Worm (Caenorhabditis elegans) whole organism, L2 larva: ENCODE data around the gene lsm-8.

ENCODE experiments used
- ZK546.5 ChIP-seq: sonication (generic microtip); optimal IDR thresholded peaks from 2 replicates; lab custom pipeline; 2017; ENCODE audit warnings: missing biosample characterization, missing genetic modification characterization
- aly-2 ChIP-seq: fragments of 150-350 bp; optimal IDR thresholded peaks from 2 replicates; lab custom pipeline; 2014; ENCODE audit warnings: missing biosample characterization, missing genetic modification characterization
- elt-1 ChIP-seq: fragments of 150-350 bp; optimal IDR thresholded peaks from 2 replicates; lab custom pipeline; 2014; ENCODE audit warnings: missing biosample characterization, missing genetic modification characterization
- elt-3 ChIP-seq: sonication (generic microtip); optimal IDR thresholded peaks from 2 replicates; lab custom pipeline; 2017; ENCODE audit warnings: missing biosample characterization, missing genetic modification characterization
- lin-39 ChIP-seq: fragments of 150-350 bp; optimal IDR thresholded peaks from 2 replicates; lab custom pipeline; 2014; ENCODE audit warnings: missing biosample characterization, missing genetic modification reagents, missing genetic modification characterization
- mab-5 ChIP-seq: fragments of 150-350 bp; optimal IDR thresholded peaks from 2 replicates; lab custom pipeline; 2014; ENCODE audit warnings: missing biosample characterization, missing genetic modification characterization
- nhr-11 ChIP-seq: fragments of 150-350 bp; optimal IDR thresholded peaks from 2 replicates; lab custom pipeline; 2014; ENCODE audit warnings: missing biosample characterization, missing genetic modification characterization
- nhr-237 ChIP-seq: fragments of 150-350 bp; optimal IDR thresholded peaks from 2 replicates; lab custom pipeline; 2014; ENCODE audit warnings: missing biosample characterization, missing genetic modification characterization
- peb-1 ChIP-seq: fragments of 150-350 bp; optimal IDR thresholded peaks from 2 replicates; lab custom pipeline; 2014; ENCODE audit warnings: missing biosample characterization, missing genetic modification characterization
- snpc-4 ChIP-seq: fragments of 150-350 bp; optimal IDR thresholded peaks from 2 replicates; lab custom pipeline; 2014; ENCODE audit warnings: missing biosample characterization, missing genetic modification characterization
- zag-1 ChIP-seq: fragments of 150-350 bp; optimal IDR thresholded peaks from 2 replicates; lab custom pipeline; 2014; ENCODE audit warnings: missing biosample characterization, missing genetic modification characterization
- ztf-1 ChIP-seq: fragments of 200-800 bp; sonication (Bioruptor generic); conservative IDR thresholded peaks from 2 replicates; pipeline ENCODE4 v1.3.6; 2022; ENCODE audit warnings: missing genetic modification characterization, missing compliant biosample characterization
- ztf-4 ChIP-seq: fragments of 150-350 bp; optimal IDR thresholded peaks from 2 replicates; lab custom pipeline; 2014; ENCODE audit warnings: missing biosample characterization, missing genetic modification characterization

DNA sequence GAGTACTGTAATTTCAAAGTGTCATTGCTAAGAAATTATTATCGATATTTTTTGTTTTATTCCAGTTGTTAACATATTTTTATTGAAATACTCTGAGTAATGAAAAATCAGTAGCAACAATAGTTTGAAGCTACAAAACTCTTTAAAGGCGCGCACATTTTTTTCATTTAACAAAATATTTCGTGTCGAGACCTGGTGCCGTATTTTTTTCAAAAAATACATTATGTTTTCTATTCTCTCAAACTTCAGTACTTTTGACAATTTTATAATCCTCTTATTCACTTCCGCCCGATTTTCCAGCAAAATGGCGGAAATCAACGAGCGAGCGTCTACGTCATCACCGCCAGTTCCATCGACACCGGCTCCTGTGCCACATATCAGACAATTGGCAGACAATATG is 7.6 kb downstream of the lsm-8 start, which contains the start of gene blos-2:
- TF ChIP-seq elt-3 (no peak), mab-5 (no peak), zag-1 (tag; lab: Kevin White, UChicago) (no peak), ztf-1 (GFP tag; lab: Robert Waterston, UW) (no peak), ztf-4 (tag; lab: Kevin White, UChicago) (no peak), ZK546.5 (tag; lab: Kevin White, UChicago) (no peak), elt-1 (no peak), nhr-11 (no peak), snpc-4 (tag; lab: Kevin White, UChicago) (no peak), lin-39 (tag; lab: Kevin White, UChicago) (no peak), peb-1 (tag; lab: Kevin White, UChicago) (no peak), aly-2 (tag; lab: Kevin White, UChicago) (no peak), nhr-237 (no peak)
